Worm (Caenorhabditis elegans) whole organism, mixed stage, embryonic: ENCODE results near the gene T19D12.5.

ENCODE experiments used
- ceh-43 ChIP-seq: fragments of 200-800 bp; sonication (Bioruptor generic); optimal IDR thresholded peaks from 2 replicates; lab custom pipeline; 2018; ENCODE audit warnings: mild to moderate bottlenecking, missing genetic modification characterization, moderate library complexity, missing compliant biosample characterization
- cnd-1 ChIP-seq: fragments of 200-800 bp; sonication (Bioruptor generic); optimal IDR thresholded peaks from 2 replicates; lab custom pipeline; 2018; ENCODE audit warnings: mild to moderate bottlenecking, missing genetic modification characterization, missing compliant biosample characterization
- lin-13 ChIP-seq: fragments of 150-350 bp; optimal IDR thresholded peaks from 2 replicates; lab custom pipeline; 2014; ENCODE audit warnings: missing biosample characterization, missing genetic modification characterization
- lsy-2 ChIP-seq: fragments of 150-350 bp; optimal IDR thresholded peaks from 2 replicates; lab custom pipeline; 2014; ENCODE audit warnings: missing biosample characterization, missing genetic modification characterization
- mep-1 ChIP-seq: fragments of 150-350 bp; optimal IDR thresholded peaks from 2 replicates; lab custom pipeline; 2017; ENCODE audit warnings: missing biosample characterization, missing genetic modification reagents, missing genetic modification characterization, inconsistent platforms
- nhr-237 ChIP-seq: fragments of 150-350 bp; optimal IDR thresholded peaks from 2 replicates; lab custom pipeline; 2014; ENCODE audit warnings: missing biosample characterization, missing genetic modification characterization
- unc-62 ChIP-seq: fragments of 150-350 bp; optimal IDR thresholded peaks from 2 replicates; lab custom pipeline; 2014; ENCODE audit warnings: missing biosample characterization, missing genetic modification reagents, missing genetic modification characterization

- TF ChIP-seq lin-13 (tag; lab: Kevin White, UChicago) (no peak), unc-62 (GFP tag; lab: Kevin White, UChicago) (no peak), lsy-2 (tag; lab: Kevin White, UChicago) (no peak), cnd-1 (tag; lab: Kevin White, UChicago) (no peak), mep-1 (tag; lab: Kevin White, UChicago) (no peak), ceh-43 (no peak), nhr-237 (no peak)
Observed at ce11 chrII:6630811-6631210, 5.2 kb downstream of the T19D12.5 start, which contains the start of gene T19D12.4.
